Fruit fly (Drosophila melanogaster): Measurements from ENCODE around the gene CG6830.

- TF ChIP-seq pan (optimal IDR thresholded peaks at IDR 0.05) (no peak), EcR (GFP tag; optimal IDR thresholded peaks at IDR 0.05) (no peak), Dll (optimal IDR thresholded peaks at IDR 0.05) (no peak), usp (GFP tag; optimal IDR thresholded peaks at IDR 0.05) (no peak), psq (optimal IDR thresholded peaks at IDR 0.05) (no peak)
These were observed 12.4 kb downstream of the CG6830 start for dm6 chr3R:11671784-11672183.

Measured in whole organism.